Worm (Caenorhabditis elegans) whole organism, L3 larva: Measurements from ENCODE around the gene R02D5.9.

ENCODE experiments used
- R02D3.7 ChIP-seq: fragments of 150-350 bp; optimal IDR thresholded peaks from 2 replicates; lab custom pipeline; 2014; ENCODE audit warnings: missing biosample characterization, missing genetic modification characterization
- ZK546.5 ChIP-seq: sonication (generic microtip); optimal IDR thresholded peaks from 2 replicates; lab custom pipeline; 2017; ENCODE audit warnings: missing biosample characterization, missing genetic modification characterization
- aly-2 ChIP-seq: fragments of 150-350 bp; optimal IDR thresholded peaks from 2 replicates; lab custom pipeline; 2014; ENCODE audit warnings: missing biosample characterization, missing genetic modification characterization
- ama-1 ChIP-seq: fragments of 150-350 bp; optimal IDR thresholded peaks from 2 replicates; lab custom pipeline; 2018
- ceh-28 ChIP-seq: fragments of 150-350 bp; optimal IDR thresholded peaks from 2 replicates; lab custom pipeline; 2014; ENCODE audit warnings: missing biosample characterization, missing genetic modification reagents, missing genetic modification characterization
- egl-27 ChIP-seq: sonication (generic microtip); optimal IDR thresholded peaks from 4 replicates; lab custom pipeline; 2017; ENCODE audit warnings: missing biosample characterization, missing genetic modification reagents, missing genetic modification characterization
- elt-1 ChIP-seq: fragments of 150-350 bp; optimal IDR thresholded peaks from 2 replicates; lab custom pipeline; 2014; ENCODE audit warnings: missing biosample characterization, missing genetic modification characterization
- elt-2 ChIP-seq: sonication (generic microtip); optimal IDR thresholded peaks from 2 replicates; lab custom pipeline; 2016; ENCODE audit warnings: missing genetic modification reagents, mild to moderate bottlenecking, missing genetic modification characterization, missing compliant biosample characterization
- elt-3 ChIP-seq, 3 experiments: fragments of 150-350 bp in 1 of 3; sonication (generic microtip) in 2 of 3; optimal IDR thresholded peaks; 2 replicates in 2 of 3; 4 replicates in 1 of 3; lab custom pipeline; 2014 to 2017; ENCODE audit warnings: missing biosample characterization in 3 of 3, missing genetic modification characterization in 3 of 3
- eor-1 ChIP-seq, 2 experiments: fragments of 150-350 bp; optimal IDR thresholded peaks; 2 replicates each; lab custom pipeline; 2014 to 2018; ENCODE audit warnings: missing biosample characterization in 2 of 2, missing genetic modification characterization in 2 of 2
- fkh-10 ChIP-seq: sonication (generic microtip); optimal IDR thresholded peaks from 2 replicates; lab custom pipeline; 2017; ENCODE audit warnings: missing biosample characterization, missing genetic modification reagents, missing genetic modification characterization
- fkh-2 ChIP-seq: fragments of 150-350 bp; optimal IDR thresholded peaks from 2 replicates; lab custom pipeline; 2014; ENCODE audit warnings: missing biosample characterization, missing genetic modification reagents, missing genetic modification characterization
- fos-1 ChIP-seq: fragments of 150-350 bp; optimal IDR thresholded peaks from 2 replicates; lab custom pipeline; 2014; ENCODE audit warnings: missing biosample characterization, missing genetic modification characterization
- hmg-11 ChIP-seq: sonication (generic microtip); optimal IDR thresholded peaks from 2 replicates; lab custom pipeline; 2016; ENCODE audit warnings: missing genetic modification characterization, missing compliant biosample characterization
- jun-1 ChIP-seq: fragments of 150-350 bp; optimal IDR thresholded peaks from 2 replicates; lab custom pipeline; 2014; ENCODE audit warnings: missing biosample characterization, missing genetic modification reagents, missing genetic modification characterization
- lin-15B ChIP-seq: fragments of 150-350 bp; optimal IDR thresholded peaks from 2 replicates; lab custom pipeline; 2014; ENCODE audit warnings: missing biosample characterization, missing genetic modification characterization
- lin-39 ChIP-seq: fragments of 150-350 bp; optimal IDR thresholded peaks from 2 replicates; lab custom pipeline; 2018; ENCODE audit warnings: missing biosample characterization, missing genetic modification reagents, missing genetic modification characterization
- lsy-12 ChIP-seq: sonication (generic microtip); optimal IDR thresholded peaks from 2 replicates; lab custom pipeline; 2016; ENCODE audit warnings: mild to moderate bottlenecking, missing genetic modification characterization, missing compliant biosample characterization
- mdl-1 ChIP-seq: fragments of 150-350 bp; optimal IDR thresholded peaks from 2 replicates; lab custom pipeline; 2014; ENCODE audit warnings: missing biosample characterization, missing genetic modification characterization
- mml-1 ChIP-seq: fragments of 150-350 bp; sonication (generic microtip); optimal IDR thresholded peaks from 3 replicates; lab custom pipeline; 2014; ENCODE audit warnings: missing biosample characterization, missing genetic modification characterization
- nfya-1 ChIP-seq: sonication (generic microtip); optimal IDR thresholded peaks from 2 replicates; lab custom pipeline; 2017; ENCODE audit warnings: missing genetic modification characterization, mild to moderate bottlenecking, missing compliant biosample characterization, antibody characterized with exemption, moderate library complexity; ENCODE audit not compliant: insufficient read depth
- nhr-12 ChIP-seq: fragments of 150-350 bp; optimal IDR thresholded peaks from 2 replicates; lab custom pipeline; 2014; ENCODE audit warnings: missing biosample characterization, missing genetic modification characterization
- nhr-23 ChIP-seq: fragments of 150-350 bp; optimal IDR thresholded peaks from 2 replicates; lab custom pipeline; 2014; ENCODE audit warnings: missing biosample characterization, missing genetic modification reagents, missing genetic modification characterization
- nhr-237 ChIP-seq: fragments of 150-350 bp; optimal IDR thresholded peaks from 2 replicates; lab custom pipeline; 2014; ENCODE audit warnings: missing biosample characterization, missing genetic modification characterization
- nhr-25 ChIP-seq: sonication (generic microtip); optimal IDR thresholded peaks from 2 replicates; lab custom pipeline; 2017; ENCODE audit warnings: missing biosample characterization, missing genetic modification characterization
- nhr-28 ChIP-seq: fragments of 150-350 bp; optimal IDR thresholded peaks from 2 replicates; lab custom pipeline; 2014; ENCODE audit warnings: missing biosample characterization, missing genetic modification characterization
- nhr-43 ChIP-seq: sonication (generic microtip); optimal IDR thresholded peaks from 2 replicates; lab custom pipeline; 2016; ENCODE audit warnings: mild to moderate bottlenecking, missing genetic modification characterization, missing compliant biosample characterization; ENCODE audit not compliant: poor library complexity, severe bottlenecking
- nhr-67 ChIP-seq: fragments of 150-350 bp; optimal IDR thresholded peaks from 2 replicates; lab custom pipeline; 2014; ENCODE audit warnings: missing biosample characterization, missing genetic modification characterization
- nhr-76 ChIP-seq: fragments of 150-350 bp; sonication (generic microtip); optimal IDR thresholded peaks from 5 replicates; lab custom pipeline; 2014; ENCODE audit warnings: missing biosample characterization, missing genetic modification characterization
- pha-4 ChIP-seq: fragments of 150-350 bp; optimal IDR thresholded peaks from 2 replicates; lab custom pipeline; 2014; ENCODE audit warnings: missing biosample characterization, missing genetic modification reagents, missing genetic modification characterization
- pqm-1 ChIP-seq: fragments of 150-350 bp; optimal IDR thresholded peaks from 2 replicates; lab custom pipeline; 2017; ENCODE audit warnings: missing biosample characterization, missing genetic modification characterization, inconsistent platforms
- sea-2 ChIP-seq: fragments of 150-350 bp; sonication (generic microtip); optimal IDR thresholded peaks from 4 replicates; lab custom pipeline; 2014; ENCODE audit warnings: missing biosample characterization, missing genetic modification reagents, missing genetic modification characterization
- skn-1 ChIP-seq: fragments of 150-350 bp; optimal IDR thresholded peaks from 2 replicates; lab custom pipeline; 2014; ENCODE audit warnings: missing biosample characterization, missing genetic modification characterization
- snpc-4 ChIP-seq: fragments of 150-350 bp; optimal IDR thresholded peaks from 2 replicates; lab custom pipeline; 2014; ENCODE audit warnings: missing biosample characterization, missing genetic modification characterization
- unc-39 ChIP-seq: sonication (generic microtip); optimal IDR thresholded peaks from 4 replicates; lab custom pipeline; 2017; ENCODE audit warnings: missing biosample characterization, missing genetic modification characterization
- zag-1 ChIP-seq: fragments of 150-350 bp; optimal IDR thresholded peaks from 2 replicates; lab custom pipeline; 2014; ENCODE audit warnings: missing biosample characterization, missing genetic modification characterization
- ztf-4 ChIP-seq: fragments of 150-350 bp; optimal IDR thresholded peaks from 2 replicates; lab custom pipeline; 2014; ENCODE audit warnings: missing biosample characterization, missing genetic modification characterization

R02D5.9 gene

ce11 chrV:14519268-14519667 lies 8.3 kb upstream of the R02D5.9 start, which contains the start of gene R02D5.8:
TSS of gene R02D5.8 (minus strand) at chrV:14519368.
- no peak for TF ChIP-seq R02D3.7 (tag; lab: Kevin White, UChicago)
- TF ChIP-seq nhr-237, result no peak

ce11 chrV:14518010-14518409 lies 7.1 kb upstream of the R02D5.9 start, which contains the start of gene R02D5.6:
TSS of gene R02D5.6 (minus strand) at chrV:14518110.
- TF ChIP-seq lin-15B (tag; lab: Kevin White, UChicago) (no peak), ceh-28 (tag; lab: Kevin White, UChicago) (no peak), zag-1 (tag; lab: Kevin White, UChicago) (no peak), aly-2 (tag; lab: Kevin White, UChicago) (no peak), lsy-12 (tag; lab: Kevin White, UChicago) (no peak), elt-2 (tag; lab: Kevin White, UChicago) (no peak), nhr-43 (no peak), lin-39 (tag; lab: Kevin White, UChicago) (no peak), pha-4 (tag; lab: Kevin White, UChicago) (no peak), jun-1 (tag; lab: Kevin White, UChicago) (no peak), elt-3 (tag; optimal IDR thresholded peaks at IDR 0.05; lab: Kevin White, UChicago) (no peak), fos-1 (tag; lab: Kevin White, UChicago) (no peak), egl-27 (tag; lab: Kevin White, UChicago) (no peak), unc-39 (tag; lab: Kevin White, UChicago) (no peak), ZK546.5 (tag; lab: Kevin White, UChicago) (no peak), nhr-25 (tag; lab: Kevin White, UChicago) (no peak), fkh-2 (no peak), mdl-1 (tag; lab: Kevin White, UChicago) (no peak)

- TF ChIP-seq hmg-11 (tag; lab: Kevin White, UChicago) (no peak), elt-3 (tag; optimal IDR thresholded peaks at IDR 0.05; lab: Kevin White, UChicago) (no peak), lsy-12 (tag; lab: Kevin White, UChicago) (no peak), ztf-4 (no peak), sea-2 (GFP tag; lab: Kevin White, UChicago) (no peak), pha-4 (tag; lab: Kevin White, UChicago) (no peak), nhr-43 (no peak), ama-1 (lab: Kevin White, UChicago) (no peak), ZK546.5 (tag; lab: Kevin White, UChicago) (no peak), nhr-28 (tag; lab: Kevin White, UChicago) (no peak), nhr-67 (tag; lab: Kevin White, UChicago) (no peak), zag-1 (tag; lab: Kevin White, UChicago) (no peak), skn-1 (tag; lab: Kevin White, UChicago) (no peak), nhr-25 (tag; lab: Kevin White, UChicago) (no peak), R02D3.7 (tag; lab: Kevin White, UChicago) (no peak), elt-1 (tag; lab: Kevin White, UChicago) (no peak), nhr-12 (tag; lab: Kevin White, UChicago) (no peak), nhr-76 (tag; lab: Kevin White, UChicago) (no peak), nhr-23 (tag; lab: Kevin White, UChicago) (no peak), eor-1 (tag; optimal IDR thresholded peaks at IDR 0.05; lab: Kevin White, UChicago) (no peak)
These were observed 2.4 kb downstream of the R02D5.9 start for ce11 chrV:14508556-14508955.

ce11 chrV:14508005-14508521 lies 2.9 kb downstream of the R02D5.9 start, which contains the start of gene R02D5.1:
TSS of gene R02D5.1 (plus strand) at chrV:14508249.
- TF ChIP-seq nhr-12 (tag; lab: Kevin White, UChicago) (no peak), mdl-1 (tag; lab: Kevin White, UChicago) (no peak), nfya-1 (tag; lab: Kevin White, UChicago) (no peak), R02D3.7 (tag; lab: Kevin White, UChicago) (no peak), elt-1 (tag; lab: Kevin White, UChicago) (no peak), fkh-10 (GFP tag; lab: Kevin White, UChicago) (no peak), fos-1 (tag; lab: Kevin White, UChicago) (no peak), snpc-4 (tag; lab: Kevin White, UChicago) (no peak), mml-1 (tag; lab: Kevin White, UChicago) (no peak), pqm-1 (tag; lab: Kevin White, UChicago) (no peak)
- TF ChIP-seq, all 47 proteins: peak for 0
